Fruit fly (Drosophila melanogaster): Measurements from ENCODE around the gene CG3226.

Gene CG3226

DNA sequence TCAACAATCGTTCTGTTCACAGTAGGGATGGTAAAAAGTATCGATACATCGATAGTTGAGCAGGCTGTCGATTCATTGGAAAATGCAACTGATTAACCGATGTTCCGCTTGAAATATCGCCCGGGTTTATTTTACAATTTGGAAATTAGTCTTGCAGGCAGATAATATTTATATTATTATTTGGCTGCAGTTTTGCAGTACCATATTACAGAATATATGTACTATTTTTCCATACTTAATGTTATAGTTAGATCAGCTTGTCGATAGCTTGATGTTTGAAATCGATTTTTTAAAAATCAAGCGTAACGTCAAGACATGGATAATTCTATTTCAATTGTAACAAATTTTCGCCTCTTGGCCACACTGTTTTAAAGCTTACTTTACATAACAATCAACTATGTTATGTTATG is 40.9 kb upstream of the CG3226 start, which contains the start of gene CG14442 (continued):
- TF ChIP-seq CkIIα-i1 (GFP tag; IDR thresholded peaks at IDR 0.05): no peak
- peak; percentile 59 for TF ChIP-seq phol (tag; optimal IDR thresholded peaks at IDR 0.05)
- TF ChIP-seq CG5245 (GFP tag; optimal IDR thresholded peaks at IDR 0.05): no peak
- no peak for TF ChIP-seq gce (GFP tag; IDR thresholded peaks at IDR 0.05)
- peak; percentile 60 for TF ChIP-seq CG2120 (GFP tag; optimal IDR thresholded peaks at IDR 0.05)
- no peak for TF ChIP-seq Antp (GFP tag; optimal IDR thresholded peaks at IDR 0.05)
- TF ChIP-seq CG9817 (tag; optimal IDR thresholded peaks at IDR 0.05): peak; percentile 31
- peak; percentile 66 for TF ChIP-seq pzg (GFP tag; optimal IDR thresholded peaks at IDR 0.05)
- TF ChIP-seq dysf (GFP tag; IDR thresholded peaks at IDR 0.05): no peak; the same call in 2 of the 3 replicates
- TF ChIP-seq CG34224 (GFP tag; IDR thresholded peaks at IDR 0.05; ENCODE audit: partially characterized antibody): peak; percentile 90
- TF ChIP-seq gro (GFP tag; optimal IDR thresholded peaks at IDR 0.05): peak; percentile 35
- TF ChIP-seq CG2129 (GFP tag; IDR thresholded peaks at IDR 0.05; ENCODE audit: partially characterized antibody): peak; percentile 87
- no peak for TF ChIP-seq fd96Cb (tag; optimal IDR thresholded peaks at IDR 0.05)
- no peak for TF ChIP-seq Spps (tag; optimal IDR thresholded peaks at IDR 0.05)
- no peak for TF ChIP-seq D19B (GFP tag; optimal IDR thresholded peaks at IDR 0.05)
- TF ChIP-seq CG18599 (GFP tag; optimal IDR thresholded peaks at IDR 0.05): peak; percentile 31
- TF ChIP-seq Neu2 (GFP tag; optimal IDR thresholded peaks at IDR 0.05; ENCODE audit: borderline replicate concordance): no peak
- no peak for TF ChIP-seq nom (GFP tag; optimal IDR thresholded peaks at IDR 0.05)
- TF ChIP-seq gfzf (GFP tag; optimal IDR thresholded peaks at IDR 0.05): peak; percentile 58
- no peak for TF ChIP-seq lbe (GFP tag; optimal IDR thresholded peaks at IDR 0.05)
- TF ChIP-seq dm (GFP tag; optimal IDR thresholded peaks at IDR 0.05): no peak
- no peak for TF ChIP-seq CG10209 (GFP tag; optimal IDR thresholded peaks at IDR 0.05)
- TF ChIP-seq Dfd (GFP tag; optimal IDR thresholded peaks at IDR 0.05): no peak
- no peak for TF ChIP-seq CG12236 (GFP tag; optimal IDR thresholded peaks at IDR 0.05)
- no peak for TF ChIP-seq pita (GFP tag; optimal IDR thresholded peaks at IDR 0.05)
- TF ChIP-seq CG9932 (GFP tag; IDR thresholded peaks at IDR 0.05): peak; percentile 72
- TF ChIP-seq CG43689 (GFP tag; IDR thresholded peaks at IDR 0.05): no peak
- TF ChIP-seq Dad (GFP tag; optimal IDR thresholded peaks at IDR 0.05): no peak
- TF ChIP-seq ato (GFP tag; IDR thresholded peaks at IDR 0.05; ENCODE audit: partially characterized antibody): peak; percentile 91
- no peak for TF ChIP-seq CG33213 (GFP tag; optimal IDR thresholded peaks at IDR 0.05)
- no peak for TF ChIP-seq CG2199 (GFP tag; IDR thresholded peaks at IDR 0.05)
- TF ChIP-seq jumu (GFP tag; optimal IDR thresholded peaks at IDR 0.05): no peak
- TF ChIP-seq lmd (GFP tag; IDR thresholded peaks at IDR 0.05): no peak
- no peak for TF ChIP-seq CG12155 (GFP tag; optimal IDR thresholded peaks at IDR 0.05)
- TF ChIP-seq CG7928 (GFP tag; optimal IDR thresholded peaks at IDR 0.05): no peak
- TF ChIP-seq dpn (GFP tag; optimal IDR thresholded peaks at IDR 0.05): peak; percentile 33 to 50
- no peak for TF ChIP-seq GATAe (GFP tag; conservative IDR thresholded peaks at IDR 0.05)
- peak; percentile 30 for TF ChIP-seq CG4424 (GFP tag; optimal IDR thresholded peaks at IDR 0.05)
- no peak for TF ChIP-seq sisA (GFP tag; IDR thresholded peaks at IDR 0.05)
- peak; percentile 82 for TF ChIP-seq Med (GFP tag)
- TF ChIP-seq CG6254 (GFP tag; optimal IDR thresholded peaks at IDR 0.05): no peak
- no peak for TF ChIP-seq CG7357 (GFP tag; IDR thresholded peaks at IDR 0.05)
- TF ChIP-seq CG15479 (GFP tag; optimal IDR thresholded peaks at IDR 0.05): no peak
- no peak for TF ChIP-seq chm (GFP tag; IDR thresholded peaks at IDR 0.05)
- TF ChIP-seq HHEX (GFP tag; optimal IDR thresholded peaks at IDR 0.05): no peak
- no peak for TF ChIP-seq Six4 (GFP tag; optimal IDR thresholded peaks at IDR 0.05)
- no peak for TF ChIP-seq Hr39 (optimal IDR thresholded peaks at IDR 0.05)
- no peak for TF ChIP-seq bigmax (GFP tag; optimal IDR thresholded peaks at IDR 0.05)
- TF ChIP-seq CG12942 (GFP tag; optimal IDR thresholded peaks at IDR 0.05): peak; percentile 9
- TF ChIP-seq Dbx (GFP tag; IDR thresholded peaks at IDR 0.05): no peak
- peak; percentile 27 for TF ChIP-seq BtbVII (GFP tag; optimal IDR thresholded peaks at IDR 0.05)
- no peak; the same call in 2 of the 3 replicates for TF ChIP-seq B-H1 (GFP tag; IDR thresholded peaks at IDR 0.05)

Measured in whole organism, embryonic.